Fruit fly (Drosophila melanogaster) whole organism, pupa: ENCODE measurements around the gene Lamtor5.

Experiments used
- CG12605 ChIP-seq: fragments of 200-800 bp; sonication (Bioruptor generic); IDR thresholded peaks from 2 replicates; pipeline ENCODE4 v1.3.6; 2022; ENCODE audit warnings: missing biosample characterization, missing genetic modification characterization
- CG13204 ChIP-seq: fragments of 200-800 bp; sonication (Bioruptor generic); optimal IDR thresholded peaks from 2 replicates; lab custom pipeline; 2018; ENCODE audit warnings: missing biosample characterization, mild to moderate bottlenecking, missing genetic modification characterization, moderate library complexity
- CG15710 ChIP-seq: fragments of 200-800 bp; sonication (Bioruptor generic); optimal IDR thresholded peaks from 2 replicates; lab custom pipeline; 2018; ENCODE audit warnings: missing biosample characterization, mild to moderate bottlenecking, missing genetic modification characterization, moderate library complexity
- CG17806 ChIP-seq: fragments of 200-800 bp; sonication (Bioruptor generic); optimal IDR thresholded peaks from 2 replicates; lab custom pipeline; 2018; ENCODE audit warnings: missing biosample characterization, mild to moderate bottlenecking, missing genetic modification characterization, moderate library complexity
- CG8159 ChIP-seq: fragments of 200-800 bp; sonication (Bioruptor generic); optimal IDR thresholded peaks from 3 replicates; lab custom pipeline; 2018; ENCODE audit warnings: missing biosample characterization, mild to moderate bottlenecking, missing genetic modification characterization, moderate library complexity
- CG9948 ChIP-seq: fragments of 200-800 bp; sonication (Bioruptor generic); optimal IDR thresholded peaks from 2 replicates; lab custom pipeline; 2018; ENCODE audit warnings: missing biosample characterization, mild to moderate bottlenecking, missing genetic modification characterization, moderate library complexity
- EcR ChIP-seq: fragments of 200-800 bp; sonication (Bioruptor generic); optimal IDR thresholded peaks from 3 replicates; lab custom pipeline; 2019; ENCODE audit warnings: missing biosample characterization, missing genetic modification characterization, mild to moderate bottlenecking, moderate library complexity, missing genetic modification reagents
- Pif1A ChIP-seq: fragments of 200-800 bp; sonication (Bioruptor generic); optimal IDR thresholded peaks from 3 replicates; lab custom pipeline; 2016; ENCODE audit warnings: missing biosample characterization, missing genetic modification characterization
- Pif1B ChIP-seq: fragments of 200-800 bp; sonication (Bioruptor generic); optimal IDR thresholded peaks from 3 replicates; lab custom pipeline; 2016; ENCODE audit warnings: missing biosample characterization, missing genetic modification characterization
- gl ChIP-seq: fragments of 200-800 bp; sonication (Bioruptor generic); optimal IDR thresholded peaks from 2 replicates; lab custom pipeline; 2018; ENCODE audit warnings: missing biosample characterization, mild to moderate bottlenecking, missing genetic modification characterization

DNA sequence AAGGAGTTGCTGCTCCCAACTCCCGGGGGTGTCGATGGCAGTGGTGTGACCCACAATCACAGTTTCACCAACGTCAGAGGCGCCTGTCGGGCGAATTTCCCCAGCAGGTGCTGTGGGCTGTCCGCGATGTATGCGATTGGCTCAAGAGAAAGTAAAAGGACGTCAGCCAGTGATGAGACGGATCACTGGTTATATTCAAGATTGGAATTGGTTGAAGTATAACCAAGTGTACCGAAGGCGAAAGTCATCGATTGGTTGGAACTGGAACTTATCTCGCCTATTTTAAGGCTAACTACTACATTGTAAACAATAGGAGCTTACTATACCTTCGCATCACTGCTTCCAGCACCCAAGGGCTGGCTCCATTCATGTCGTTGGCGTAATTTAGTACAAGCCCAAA is 44.3 kb upstream of the Lamtor5 start, which contains the start of gene CG32801:
- no peak for TF ChIP-seq gl
- no peak for TF ChIP-seq Pif1B (GFP tag; lab: Kevin White, UChicago)
- no peak for TF ChIP-seq CG9948
- no peak for TF ChIP-seq CG13204 (GFP tag; lab: Kevin White, UChicago)
- no peak for TF ChIP-seq Pif1A
- TF ChIP-seq CG15710 (tag; lab: Kevin White, UChicago) = no peak
- no peak for TF ChIP-seq EcR (GFP tag; lab: Kevin White, UChicago)
- TF ChIP-seq CG17806 = no peak
- no peak for TF ChIP-seq CG12605
- TF ChIP-seq CG8159 = no peak
